Worm (Caenorhabditis elegans) whole organism, mixed stage, embryonic: ENCODE data around the gene fbxa-211.

ENCODE experiments used
- M03D4.4 ChIP-seq: sonication (generic microtip); optimal IDR thresholded peaks from 2 replicates; lab custom pipeline; 2017; ENCODE audit warnings: mild to moderate bottlenecking, missing genetic modification characterization, missing compliant biosample characterization
- bed-3 ChIP-seq: fragments of 200-800 bp; sonication (Bioruptor generic); optimal IDR thresholded peaks from 3 replicates; lab custom pipeline; 2018; ENCODE audit warnings: mild to moderate bottlenecking, missing genetic modification characterization, moderate library complexity, missing compliant biosample characterization
- blmp-1 ChIP-seq: fragments of 150-350 bp; optimal IDR thresholded peaks from 2 replicates; lab custom pipeline; 2014; ENCODE audit warnings: missing biosample characterization, missing genetic modification characterization
- ceh-39 ChIP-seq: fragments of 150-350 bp; optimal IDR thresholded peaks from 2 replicates; lab custom pipeline; 2014; ENCODE audit warnings: missing biosample characterization, missing genetic modification characterization
- ceh-43 ChIP-seq: fragments of 200-800 bp; sonication (Bioruptor generic); optimal IDR thresholded peaks from 2 replicates; lab custom pipeline; 2018; ENCODE audit warnings: mild to moderate bottlenecking, missing genetic modification characterization, moderate library complexity, missing compliant biosample characterization
- ceh-83 ChIP-seq: fragments of 200-800 bp; sonication (Bioruptor generic); optimal IDR thresholded peaks from 2 replicates; lab custom pipeline; 2018; ENCODE audit warnings: mild to moderate bottlenecking, missing genetic modification characterization, missing compliant biosample characterization
- ces-1 ChIP-seq: fragments of 150-350 bp; optimal IDR thresholded peaks from 2 replicates; lab custom pipeline; 2014; ENCODE audit warnings: missing biosample characterization, missing genetic modification reagents, missing genetic modification characterization
- cnd-1 ChIP-seq: fragments of 200-800 bp; sonication (Bioruptor generic); optimal IDR thresholded peaks from 2 replicates; lab custom pipeline; 2018; ENCODE audit warnings: mild to moderate bottlenecking, missing genetic modification characterization, missing compliant biosample characterization
- drap-1 ChIP-seq: fragments of 200-800 bp; sonication (Bioruptor generic); optimal IDR thresholded peaks from 3 replicates; lab custom pipeline; 2018; ENCODE audit warnings: mild to moderate bottlenecking, missing genetic modification characterization, missing compliant biosample characterization
- elt-1 ChIP-seq: sonication (generic microtip); optimal IDR thresholded peaks from 2 replicates; lab custom pipeline; 2017; ENCODE audit warnings: missing genetic modification characterization, mild to moderate bottlenecking, missing compliant biosample characterization, antibody characterized with exemption, moderate library complexity, borderline replicate concordance; ENCODE audit not compliant: insufficient read depth
- elt-3 ChIP-seq: fragments of 150-350 bp; optimal IDR thresholded peaks from 2 replicates; lab custom pipeline; 2014; ENCODE audit warnings: missing biosample characterization, missing genetic modification characterization
- flh-1 ChIP-seq: fragments of 200-800 bp; sonication (Bioruptor generic); optimal IDR thresholded peaks from 2 replicates; lab custom pipeline; 2018; ENCODE audit warnings: mild to moderate bottlenecking, missing genetic modification characterization, moderate library complexity, missing compliant biosample characterization
- ham-2 ChIP-seq: fragments of 200-800 bp; sonication (Bioruptor generic); optimal IDR thresholded peaks from 2 replicates; lab custom pipeline; 2018; ENCODE audit warnings: mild to moderate bottlenecking, missing genetic modification characterization, missing compliant biosample characterization
- hlh-1 ChIP-seq: fragments of 150-350 bp; optimal IDR thresholded peaks from 2 replicates; lab custom pipeline; 2014; ENCODE audit warnings: missing biosample characterization, missing genetic modification reagents, missing genetic modification characterization
- lin-13 ChIP-seq: fragments of 150-350 bp; optimal IDR thresholded peaks from 2 replicates; lab custom pipeline; 2014; ENCODE audit warnings: missing biosample characterization, missing genetic modification characterization
- lin-32 ChIP-seq: fragments of 200-800 bp; sonication (Bioruptor generic); optimal IDR thresholded peaks from 2 replicates; lab custom pipeline; 2018; ENCODE audit warnings: mild to moderate bottlenecking, missing genetic modification characterization, missing compliant biosample characterization
- mab-5 ChIP-seq: fragments of 150-350 bp; optimal IDR thresholded peaks from 2 replicates; lab custom pipeline; 2014; ENCODE audit warnings: missing biosample characterization, missing genetic modification characterization
- mep-1 ChIP-seq: fragments of 150-350 bp; optimal IDR thresholded peaks from 2 replicates; lab custom pipeline; 2017; ENCODE audit warnings: missing biosample characterization, missing genetic modification reagents, missing genetic modification characterization, inconsistent platforms
- mls-2 ChIP-seq: sonication (generic microtip); optimal IDR thresholded peaks from 2 replicates; lab custom pipeline; 2016; ENCODE audit warnings: mild to moderate bottlenecking, missing genetic modification characterization, moderate library complexity, missing compliant biosample characterization
- nhr-12 ChIP-seq: fragments of 150-350 bp; optimal IDR thresholded peaks from 2 replicates; lab custom pipeline; 2014; ENCODE audit warnings: missing biosample characterization, missing genetic modification characterization
- nhr-237 ChIP-seq: fragments of 150-350 bp; optimal IDR thresholded peaks from 2 replicates; lab custom pipeline; 2014; ENCODE audit warnings: missing biosample characterization, missing genetic modification characterization
- nhr-28 ChIP-seq: fragments of 150-350 bp; optimal IDR thresholded peaks from 2 replicates; lab custom pipeline; 2014; ENCODE audit warnings: missing biosample characterization, missing genetic modification characterization
- nhr-76 ChIP-seq: sonication (generic microtip); optimal IDR thresholded peaks from 2 replicates; lab custom pipeline; 2017; ENCODE audit warnings: missing biosample characterization, missing genetic modification characterization
- pha-4 ChIP-seq: fragments of 150-350 bp; optimal IDR thresholded peaks from 2 replicates; lab custom pipeline; 2018; ENCODE audit warnings: missing biosample characterization, missing genetic modification reagents, missing genetic modification characterization
- sem-2 ChIP-seq: fragments of 200-800 bp; sonication (Bioruptor generic); optimal IDR thresholded peaks from 2 replicates; lab custom pipeline; 2018; ENCODE audit warnings: mild to moderate bottlenecking, missing genetic modification characterization, missing compliant biosample characterization
- snpc-4 ChIP-seq: fragments of 150-350 bp; optimal IDR thresholded peaks from 2 replicates; lab custom pipeline; 2014; ENCODE audit warnings: missing biosample characterization, missing genetic modification characterization
- sptf-1 ChIP-seq: sonication (generic microtip); optimal IDR thresholded peaks from 2 replicates; lab custom pipeline; 2017; ENCODE audit warnings: mild to moderate bottlenecking, missing genetic modification characterization, moderate library complexity, missing compliant biosample characterization
- tbx-8 ChIP-seq: fragments of 200-800 bp; sonication (Bioruptor generic); optimal IDR thresholded peaks from 2 replicates; lab custom pipeline; 2018; ENCODE audit warnings: mild to moderate bottlenecking, missing genetic modification characterization, moderate library complexity, missing compliant biosample characterization
- unc-120 ChIP-seq: sonication (generic microtip); optimal IDR thresholded peaks from 2 replicates; lab custom pipeline; 2017; ENCODE audit warnings: missing genetic modification characterization, missing compliant biosample characterization; ENCODE audit not compliant: poor library complexity, severe bottlenecking
- unc-39 ChIP-seq: fragments of 150-350 bp; optimal IDR thresholded peaks from 2 replicates; lab custom pipeline; 2014; ENCODE audit warnings: missing biosample characterization, missing genetic modification characterization
- unc-62 ChIP-seq: fragments of 150-350 bp; optimal IDR thresholded peaks from 2 replicates; lab custom pipeline; 2014; ENCODE audit warnings: missing biosample characterization, missing genetic modification reagents, missing genetic modification characterization

The fbxa-211 gene

ce11 chrV:18146077-18146476, 18.8 kb downstream of the fbxa-211 start, which contains the start of gene C14A6.3:
Gene C14A6.3, plus strand, starts transcription at chrV:18146377.
- no peak for TF ChIP-seq blmp-1 (tag; lab: Kevin White, UChicago)
- no peak for TF ChIP-seq unc-120 (tag; lab: Kevin White, UChicago)
- no peak for TF ChIP-seq nhr-76
- TF ChIP-seq drap-1: no peak
- TF ChIP-seq mep-1: no peak
- TF ChIP-seq elt-3 (tag; lab: Kevin White, UChicago): no peak
- no peak for TF ChIP-seq hlh-1 (tag; lab: Kevin White, UChicago)
- no peak for TF ChIP-seq ceh-83 (GFP tag; lab: Kevin White, UChicago)
- no peak for TF ChIP-seq pha-4 (tag; lab: Kevin White, UChicago)
- TF ChIP-seq mls-2 (tag; lab: Kevin White, UChicago): no peak
- no peak for TF ChIP-seq nhr-237 (tag; lab: Kevin White, UChicago)
- TF ChIP-seq nhr-28 (tag; lab: Kevin White, UChicago): no peak
- no peak for TF ChIP-seq mab-5 (tag; lab: Kevin White, UChicago)
- no peak for TF ChIP-seq unc-39 (tag; lab: Kevin White, UChicago)
- TF ChIP-seq snpc-4 (tag; lab: Kevin White, UChicago): no peak
- no peak for TF ChIP-seq lin-32 (GFP tag; lab: Kevin White, UChicago)
- TF ChIP-seq cnd-1: no peak

- TF ChIP-seq ham-2 (GFP tag; lab: Kevin White, UChicago) (no peak), sptf-1 (tag; lab: Kevin White, UChicago) (no peak), elt-3 (tag; lab: Kevin White, UChicago) (no peak), M03D4.4 (tag; lab: Kevin White, UChicago) (no peak), nhr-237 (tag; lab: Kevin White, UChicago) (no peak), cnd-1 (no peak), nhr-12 (no peak), ceh-39 (tag; lab: Kevin White, UChicago) (no peak), hlh-1 (tag; lab: Kevin White, UChicago) (no peak), unc-120 (tag; lab: Kevin White, UChicago) (no peak), flh-1 (GFP tag; lab: Kevin White, UChicago) (no peak), pha-4 (tag; lab: Kevin White, UChicago) (no peak), elt-1 (no peak), mls-2 (tag; lab: Kevin White, UChicago) (no peak), bed-3 (GFP tag; lab: Kevin White, UChicago) (no peak), ceh-43 (GFP tag; lab: Kevin White, UChicago) (no peak), nhr-28 (tag; lab: Kevin White, UChicago) (no peak)
These were observed 30.4 kb downstream of the fbxa-211 start, which contains the start of gene clec-48 for ce11 chrV:18157707-18158106. Gene clec-48, plus strand, starts transcription at chrV:18158026.

ce11 chrV:18158172-18158571, 30.9 kb downstream of the fbxa-211 start:
- no peak for TF ChIP-seq nhr-12
- no peak for TF ChIP-seq lin-32 (GFP tag; lab: Kevin White, UChicago)
- TF ChIP-seq bed-3 (GFP tag; lab: Kevin White, UChicago): no peak
- TF ChIP-seq drap-1: no peak
- no peak for TF ChIP-seq hlh-1 (tag; lab: Kevin White, UChicago)
- no peak for TF ChIP-seq unc-62 (GFP tag; lab: Kevin White, UChicago)
- TF ChIP-seq elt-3 (tag; lab: Kevin White, UChicago): no peak
- no peak for TF ChIP-seq sptf-1 (tag; lab: Kevin White, UChicago)
- no peak for TF ChIP-seq elt-1
- TF ChIP-seq ceh-83 (GFP tag; lab: Kevin White, UChicago): no peak
- no peak for TF ChIP-seq lin-13 (tag; lab: Kevin White, UChicago)
- TF ChIP-seq ham-2 (GFP tag; lab: Kevin White, UChicago): no peak
- no peak for TF ChIP-seq unc-120 (tag; lab: Kevin White, UChicago)
- TF ChIP-seq tbx-8 (GFP tag; lab: Kevin White, UChicago): no peak
- no peak for TF ChIP-seq sem-2 (GFP tag; lab: Kevin White, UChicago)
- no peak for TF ChIP-seq flh-1 (GFP tag; lab: Kevin White, UChicago)

- TF ChIP-seq M03D4.4 (tag; lab: Kevin White, UChicago): no peak
- no peak for TF ChIP-seq lin-13 (tag; lab: Kevin White, UChicago)
- no peak for TF ChIP-seq drap-1
- TF ChIP-seq nhr-237 (tag; lab: Kevin White, UChicago): no peak
- no peak for TF ChIP-seq mls-2 (tag; lab: Kevin White, UChicago)
- no peak for TF ChIP-seq tbx-8 (GFP tag; lab: Kevin White, UChicago)
- no peak for TF ChIP-seq elt-1
- TF ChIP-seq ceh-83 (GFP tag; lab: Kevin White, UChicago): no peak
- TF ChIP-seq ces-1 (GFP tag; lab: Kevin White, UChicago): no peak
- no peak for TF ChIP-seq sptf-1 (tag; lab: Kevin White, UChicago)
- no peak for TF ChIP-seq hlh-1 (tag; lab: Kevin White, UChicago)
- no peak for TF ChIP-seq ceh-43 (GFP tag; lab: Kevin White, UChicago)
- no peak for TF ChIP-seq elt-3 (tag; lab: Kevin White, UChicago)
These were observed 33.9 kb downstream of the fbxa-211 start, which contains the start of gene C14A6.13 for ce11 chrV:18161228-18161627. Gene C14A6.13, minus strand, starts transcription at chrV:18161328.
